Fruit fly (Drosophila melanogaster) whole organism, embryonic: Measurements from ENCODE around the gene scyl.

Source experiments
- Abd-B ChIP-seq: fragments of 200-800 bp; sonication (Bioruptor generic); optimal IDR thresholded peaks from 2 replicates; lab custom pipeline; 2018; ENCODE audit warnings: missing biosample characterization, mild to moderate bottlenecking, missing genetic modification characterization, moderate library complexity
- Aef1 ChIP-seq: fragments of 200-800 bp; sonication (Bioruptor generic); IDR thresholded peaks from 3 replicates; pipeline ENCODE4 v1.3.6; 2022; ENCODE audit warnings: missing biosample characterization, missing genetic modification characterization
- CG10543 ChIP-seq: fragments of 200-800 bp; sonication (Bioruptor generic); optimal IDR thresholded peaks from 3 replicates; lab custom pipeline; 2017; ENCODE audit warnings: missing biosample characterization, mild to moderate bottlenecking, missing genetic modification characterization, moderate library complexity
- CG10959 ChIP-seq: fragments of 200-800 bp; sonication (Bioruptor generic); IDR thresholded peaks from 2 replicates; pipeline ENCODE4 v1.3.6; 2022; ENCODE audit warnings: missing biosample characterization, missing genetic modification characterization
- CG11504 ChIP-seq: fragments of 200-800 bp; sonication (Bioruptor generic); optimal IDR thresholded peaks from 3 replicates; lab custom pipeline; 2019; ENCODE audit warnings: missing biosample characterization, mild to moderate bottlenecking, missing genetic modification characterization, moderate library complexity
- CG12104 ChIP-seq: fragments of 200-800 bp; sonication (Bioruptor generic); optimal IDR thresholded peaks from 3 replicates; lab custom pipeline; 2016; ENCODE audit warnings: missing biosample characterization, missing genetic modification characterization
- CG12155 ChIP-seq: fragments of 200-800 bp; sonication (Bioruptor generic); optimal IDR thresholded peaks from 3 replicates; lab custom pipeline; 2016; ENCODE audit warnings: missing biosample characterization, missing genetic modification characterization
- CG12299 ChIP-seq: fragments of 200-800 bp; sonication (Bioruptor generic); optimal IDR thresholded peaks from 2 replicates; lab custom pipeline; 2018; ENCODE audit warnings: missing biosample characterization, mild to moderate bottlenecking, missing genetic modification characterization
- CG12744 ChIP-seq: fragments of 200-800 bp; sonication (Bioruptor generic); optimal IDR thresholded peaks from 2 replicates; lab custom pipeline; 2016; ENCODE audit warnings: missing biosample characterization, missing genetic modification characterization
- CG12769 ChIP-seq: fragments of 200-800 bp; sonication (Bioruptor generic); optimal IDR thresholded peaks from 2 replicates; lab custom pipeline; 2019; ENCODE audit warnings: missing biosample characterization, mild to moderate bottlenecking, missing genetic modification characterization, moderate library complexity
- CG15696 ChIP-seq: fragments of 200-800 bp; sonication (Bioruptor generic); optimal IDR thresholded peaks from 2 replicates; lab custom pipeline; 2019; ENCODE audit warnings: missing biosample characterization, mild to moderate bottlenecking, missing genetic modification characterization, moderate library complexity
- CG18764 ChIP-seq: fragments of 200-800 bp; sonication (Bioruptor generic); optimal IDR thresholded peaks from 3 replicates; lab custom pipeline; 2016; ENCODE audit warnings: missing biosample characterization, missing genetic modification characterization
- CG2116 ChIP-seq: fragments of 200-800 bp; sonication (Bioruptor generic); optimal IDR thresholded peaks from 3 replicates; lab custom pipeline; 2018; ENCODE audit warnings: missing biosample characterization, mild to moderate bottlenecking, missing genetic modification characterization
- CG2712 ChIP-seq: fragments of 200-800 bp; optimal IDR thresholded peaks from 3 replicates; lab custom pipeline; 2019; ENCODE audit warnings: missing biosample characterization, mild to moderate bottlenecking, missing genetic modification characterization, moderate library complexity
- CG31365 ChIP-seq: fragments of 200-800 bp; sonication (Bioruptor generic); optimal IDR thresholded peaks from 2 replicates; lab custom pipeline; 2018; ENCODE audit warnings: missing biosample characterization, mild to moderate bottlenecking, missing genetic modification characterization
- CG3407 ChIP-seq: fragments of 200-800 bp; sonication (Bioruptor generic); optimal IDR thresholded peaks from 2 replicates; lab custom pipeline; 2018; ENCODE audit warnings: missing biosample characterization, mild to moderate bottlenecking, missing genetic modification characterization
- CG5180 ChIP-seq: fragments of 200-800 bp; sonication (Bioruptor generic); optimal IDR thresholded peaks from 3 replicates; lab custom pipeline; 2017; ENCODE audit warnings: missing biosample characterization, missing genetic modification characterization, mild to moderate bottlenecking, moderate library complexity, missing genetic modification reagents
- CG6272 ChIP-seq: fragments of 200-800 bp; sonication (Bioruptor generic); IDR thresholded peaks from 2 replicates; pipeline ENCODE4 v1.3.6; 2022; ENCODE audit warnings: missing biosample characterization, missing genetic modification characterization
- CG6791 ChIP-seq: fragments of 200-800 bp; sonication (Bioruptor generic); IDR thresholded peaks from 3 replicates; pipeline ENCODE4 v1.3.6; 2022; ENCODE audit warnings: missing biosample characterization, missing genetic modification characterization; ENCODE audit not compliant: partially characterized antibody
- CG6854 ChIP-seq: fragments of 200-800 bp; sonication (Bioruptor generic); optimal IDR thresholded peaks from 3 replicates; lab custom pipeline; 2017; ENCODE audit warnings: missing biosample characterization, mild to moderate bottlenecking, missing genetic modification characterization
- CG8089 ChIP-seq: fragments of 200-800 bp; sonication (Bioruptor generic); optimal IDR thresholded peaks from 3 replicates; lab custom pipeline; 2016; ENCODE audit warnings: missing biosample characterization, missing genetic modification characterization
- CG9727 ChIP-seq: fragments of 200-800 bp; sonication (Bioruptor generic); optimal IDR thresholded peaks from 3 replicates; lab custom pipeline; 2017; ENCODE audit warnings: missing biosample characterization, mild to moderate bottlenecking, missing genetic modification characterization
- Chrac-16 ChIP-seq: fragments of 200-800 bp; sonication (Bioruptor generic); optimal IDR thresholded peaks from 3 replicates; lab custom pipeline; 2016; ENCODE audit warnings: missing biosample characterization, missing genetic modification characterization
- CrebB ChIP-seq: fragments of 200-800 bp; sonication (Bioruptor generic); optimal IDR thresholded peaks from 3 replicates; lab custom pipeline; 2018; ENCODE audit warnings: missing biosample characterization, mild to moderate bottlenecking, missing genetic modification characterization
- Dbx ChIP-seq: fragments of 200-800 bp; sonication (Bioruptor generic); IDR thresholded peaks from 3 replicates; pipeline ENCODE4 v1.3.6; 2022; ENCODE audit warnings: missing biosample characterization, missing genetic modification characterization
- Dip2 ChIP-seq: fragments of 200-800 bp; sonication (Bioruptor generic); IDR thresholded peaks from 2 replicates; pipeline ENCODE4 v1.3.6; 2022; ENCODE audit warnings: missing biosample characterization, missing genetic modification characterization
- Doc3 ChIP-seq: fragments of 200-800 bp; sonication (Bioruptor generic); IDR thresholded peaks from 3 replicates; pipeline ENCODE4 v1.3.6; 2022; ENCODE audit warnings: missing biosample characterization, missing genetic modification characterization; ENCODE audit not compliant: partially characterized antibody
- NFAT ChIP-seq: fragments of 200-800 bp; sonication (Bioruptor generic); IDR thresholded peaks from 2 replicates; pipeline ENCODE4 v1.3.6; 2022; ENCODE audit warnings: missing biosample characterization, missing genetic modification characterization
- Rfx ChIP-seq: fragments of 200-800 bp; sonication (Bioruptor generic); IDR thresholded peaks from 2 replicates; pipeline ENCODE4 v1.3.6; 2022; ENCODE audit warnings: missing biosample characterization, missing genetic modification characterization
- Scr ChIP-seq: fragments of 200-800 bp; sonication (Bioruptor generic); IDR thresholded peaks from 2 replicates; pipeline ENCODE4 v1.3.6; 2022; ENCODE audit warnings: missing biosample characterization, missing genetic modification characterization; ENCODE audit not compliant: partially characterized antibody
- Six4 ChIP-seq: fragments of 200-800 bp; sonication (Bioruptor generic); optimal IDR thresholded peaks from 2 replicates; lab custom pipeline; 2016; ENCODE audit warnings: missing biosample characterization, missing genetic modification characterization
- Tbp ChIP-seq: fragments of >200 bp; optimal IDR thresholded peaks from 2 replicates; lab custom pipeline; 2018; ENCODE audit warnings: missing biosample characterization, missing genetic modification characterization
- Usf ChIP-seq: fragments of 200-800 bp; sonication (Bioruptor generic); optimal IDR thresholded peaks from 2 replicates; lab custom pipeline; 2017; ENCODE audit warnings: missing genotype, missing biosample characterization, missing genetic modification characterization
- az2 ChIP-seq: fragments of 200-800 bp; sonication (Bioruptor generic); optimal IDR thresholded peaks from 3 replicates; lab custom pipeline; 2016; ENCODE audit warnings: missing biosample characterization, missing genetic modification characterization
- dmrt99B ChIP-seq: fragments of 200-800 bp; sonication (Bioruptor generic); optimal IDR thresholded peaks from 2 replicates; lab custom pipeline; 2018; ENCODE audit warnings: missing biosample characterization, mild to moderate bottlenecking, missing genetic modification characterization, moderate library complexity
- ems ChIP-seq: fragments of 200-800 bp; sonication (Bioruptor generic); optimal IDR thresholded peaks from 3 replicates; lab custom pipeline; 2016; ENCODE audit warnings: missing biosample characterization, missing genetic modification characterization
- fd64A ChIP-seq: fragments of 200-800 bp; sonication (Bioruptor generic); optimal IDR thresholded peaks from 3 replicates; lab custom pipeline; 2018; ENCODE audit warnings: missing biosample characterization, mild to moderate bottlenecking, missing genetic modification characterization
- grn ChIP-seq: fragments of 200-800 bp; sonication (Bioruptor generic); optimal IDR thresholded peaks from 3 replicates; lab custom pipeline; 2017; ENCODE audit warnings: missing biosample characterization, missing genetic modification characterization
- insv ChIP-seq, 2 experiments: fragments of 200-800 bp; sonication (Bioruptor generic); optimal IDR thresholded peaks; 3 replicates each; lab custom pipeline; 2016 to 2018; ENCODE audit warnings: missing biosample characterization in 2 of 2, missing genetic modification characterization in 2 of 2
- lmd ChIP-seq: fragments of 200-800 bp; sonication (Bioruptor generic); IDR thresholded peaks from 2 replicates; pipeline ENCODE4 v1.3.6; 2022; ENCODE audit warnings: missing biosample characterization, missing genetic modification characterization
- odd ChIP-seq: fragments of 200-800 bp; sonication (Bioruptor generic); optimal IDR thresholded peaks from 2 replicates; lab custom pipeline; 2017; ENCODE audit warnings: missing biosample characterization, mild to moderate bottlenecking, missing genetic modification characterization
- pnt ChIP-seq: fragments of 200-800 bp; sonication (Bioruptor generic); optimal IDR thresholded peaks from 3 replicates; lab custom pipeline; 2016; ENCODE audit warnings: missing biosample characterization, missing genetic modification characterization
- slbo ChIP-seq: fragments of 200-800 bp; sonication (Bioruptor generic); IDR thresholded peaks from 2 replicates; pipeline ENCODE4 v1.3.6; 2022; ENCODE audit warnings: missing biosample characterization, missing genetic modification characterization
- so ChIP-seq: fragments of 200-800 bp; sonication (Bioruptor generic); IDR thresholded peaks from 3 replicates; pipeline ENCODE4 v1.3.6; 2022; ENCODE audit warnings: missing biosample characterization, missing genetic modification characterization
- stwl ChIP-seq: fragments of 200-800 bp; sonication (Bioruptor generic); optimal IDR thresholded peaks from 3 replicates; lab custom pipeline; 2018; ENCODE audit warnings: missing biosample characterization, mild to moderate bottlenecking, missing genetic modification characterization, moderate library complexity
- trh ChIP-seq: fragments of 200-800 bp; sonication (Bioruptor generic); optimal IDR thresholded peaks from 2 replicates; lab custom pipeline; 2016; ENCODE audit warnings: missing biosample characterization, missing genetic modification characterization
- vnd ChIP-seq: fragments of 200-800 bp; sonication (Bioruptor generic); IDR thresholded peaks from 3 replicates; pipeline ENCODE4 v1.3.6; 2022; ENCODE audit warnings: missing biosample characterization, missing genetic modification characterization; ENCODE audit not compliant: partially characterized antibody
- wek ChIP-seq: fragments of 200-800 bp; sonication (Bioruptor generic); optimal IDR thresholded peaks from 3 replicates; lab custom pipeline; 2018; ENCODE audit warnings: missing biosample characterization, mild to moderate bottlenecking, missing genetic modification characterization, moderate library complexity
- z ChIP-seq: fragments of 200-800 bp; sonication (Bioruptor generic); IDR thresholded peaks from 3 replicates; pipeline ENCODE4 v1.3.6; 2022; ENCODE audit warnings: missing biosample characterization, missing genetic modification characterization
- zen2 ChIP-seq: fragments of 200-800 bp; sonication (Bioruptor generic); IDR thresholded peaks from 3 replicates; pipeline ENCODE4 v1.3.6; 2022; ENCODE audit warnings: missing biosample characterization, missing genetic modification characterization; ENCODE audit not compliant: partially characterized antibody

Gene scyl

DNA sequence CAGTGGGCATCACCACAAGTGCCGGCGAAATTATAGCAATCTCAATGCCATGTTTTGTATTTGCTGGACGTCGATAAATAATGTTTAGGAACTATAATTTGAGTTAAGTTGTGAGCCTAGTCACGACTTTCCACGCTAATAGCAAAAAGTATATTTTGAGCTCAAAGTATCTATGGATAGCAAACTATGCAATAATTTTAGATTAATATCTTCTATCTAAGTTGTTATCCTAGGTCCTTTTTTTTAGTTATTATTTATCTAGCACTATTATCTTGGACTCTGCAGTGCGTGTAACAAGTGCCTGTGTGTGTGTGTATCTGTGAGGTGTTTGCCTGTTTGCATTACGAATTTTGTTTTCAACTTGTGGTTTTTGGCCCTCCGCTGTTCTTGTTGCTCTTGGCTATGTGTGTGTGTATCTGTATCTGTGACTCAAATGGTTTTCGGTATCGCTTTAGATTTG is 8.2 kb downstream of the scyl start (continued):
- TF ChIP-seq CG9727 (GFP tag; lab: Kevin White, UChicago) (peak; percentile 84), dmrt99B (tag; lab: Kevin White, UChicago) (peak; percentile 82), vnd (GFP tag; lab: Robert Waterston, UW) (no peak), zen2 (GFP tag; lab: Robert Waterston, UW) (no peak), so (GFP tag; lab: Robert Waterston, UW) (peak; percentile 80; the same call in 1 of the 3 replicates), trh (GFP tag; lab: Kevin White, UChicago) (peak; percentile 39), Six4 (GFP tag; lab: Kevin White, UChicago) (peak; percentile 32), CG3407 (GFP tag; lab: Kevin White, UChicago) (peak; percentile 36), lmd (peak; percentile 81), CG12299 (no peak), Dip2 (peak; percentile 29; the same call in 1 of the 2 replicates), CG12744 (GFP tag; lab: Kevin White, UChicago) (peak; percentile 66), insv (GFP tag; optimal IDR thresholded peaks at IDR 0.05; lab: Kevin White, UChicago) (no peak), CG5180 (GFP tag; lab: Kevin White, UChicago) (peak; percentile 51), CG8089 (peak; percentile 73), CrebB (peak; percentile 35), Rfx (GFP tag; lab: Robert Waterston, UW) (peak; percentile 76), CG6272 (GFP tag; lab: Robert Waterston, UW) (peak; percentile 49; the same call in 1 of the 2 replicates), CG12104 (GFP tag; lab: Kevin White, UChicago) (peak; percentile 76), Tbp (GFP tag; lab: Kevin White, UChicago) (no peak), Abd-B (peak; percentile 73), az2 (peak; percentile 73), CG12155 (GFP tag; lab: Kevin White, UChicago) (peak; percentile 80), CG2712 (tag; lab: Kevin White, UChicago) (peak; percentile 77), ems (GFP tag; lab: Kevin White, UChicago) (peak; percentile 86), CG6791 (GFP tag; lab: Robert Waterston, UW) (no peak), wek (GFP tag; lab: Kevin White, UChicago) (no peak), CG6854 (peak; percentile 72), Aef1 (peak; percentile 67), fd64A (GFP tag; lab: Kevin White, UChicago) (peak; percentile 15), CG11504 (peak; percentile 79), Chrac-16 (peak; percentile 84), CG18764 (GFP tag; lab: Kevin White, UChicago) (peak; percentile 8), z (GFP tag; lab: Robert Waterston, UW) (no peak), grn (GFP tag; lab: Kevin White, UChicago) (peak; percentile 44), Scr (GFP tag; lab: Robert Waterston, UW) (no peak), CG10959 (GFP tag; lab: Robert Waterston, UW) (peak; percentile 35), Dbx (GFP tag; lab: Robert Waterston, UW) (peak; percentile 78; the same call in 2 of the 3 replicates), pnt (GFP tag; lab: Kevin White, UChicago) (peak; percentile 58), Usf (GFP tag; lab: Kevin White, UChicago) (peak; percentile 57), stwl (no peak), NFAT (peak; percentile 34; the same call in 1 of the 2 replicates), CG2116 (GFP tag; lab: Kevin White, UChicago) (peak; percentile 46), CG31365 (no peak), slbo (peak; percentile 82), CG12769 (tag; lab: Kevin White, UChicago) (peak; percentile 35), Doc3 (GFP tag; lab: Robert Waterston, UW) (no peak), CG10543 (GFP tag; lab: Kevin White, UChicago) (peak; percentile 4), CG15696 (tag; lab: Kevin White, UChicago) (peak; percentile 74), odd (GFP tag; lab: Kevin White, UChicago) (peak; percentile 70)
